Worm (Caenorhabditis elegans): Measurements from ENCODE around the gene F47C12.6.

DNA sequence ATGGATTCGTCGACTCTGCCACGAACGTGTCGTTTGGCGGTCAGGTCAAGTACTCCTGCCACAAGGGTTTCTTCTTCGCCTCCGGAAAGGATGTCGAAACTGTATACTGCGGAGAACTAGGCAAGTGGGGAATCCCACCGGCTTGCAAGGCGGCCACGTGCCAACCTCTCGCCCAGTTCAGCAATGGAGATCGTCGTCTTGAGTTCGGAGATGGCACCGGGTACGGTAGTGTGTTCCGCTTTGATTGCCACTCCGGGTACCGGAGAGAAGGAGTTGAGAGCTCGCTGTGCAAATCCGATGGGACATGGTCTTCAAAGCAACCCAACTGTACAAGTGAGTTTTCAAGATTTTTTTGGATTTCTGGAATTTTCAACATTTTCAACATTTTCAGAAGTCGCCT, 6.5 kb upstream of the F47C12.6 start:
- no peak for TF ChIP-seq ceh-88 (GFP tag; IDR thresholded peaks at IDR 0.05)
- no peak for TF ChIP-seq pqm-1 (tag; optimal IDR thresholded peaks at IDR 0.05)
- no peak for TF ChIP-seq pax-3 (tag; optimal IDR thresholded peaks at IDR 0.05)
- no peak for TF ChIP-seq dsc-1 (tag; optimal IDR thresholded peaks at IDR 0.05)
- no peak for TF ChIP-seq egl-27 (tag; optimal IDR thresholded peaks at IDR 0.05)
- TF ChIP-seq ama-1 (optimal IDR thresholded peaks at IDR 0.05), result no peak
- no peak for TF ChIP-seq egl-13 (tag; optimal IDR thresholded peaks at IDR 0.05)
- no peak for TF ChIP-seq unc-62 (GFP tag; optimal IDR thresholded peaks at IDR 0.05)
- TF ChIP-seq nhr-11 (tag; optimal IDR thresholded peaks at IDR 0.05), result no peak
- no peak for TF ChIP-seq mdl-1 (tag; optimal IDR thresholded peaks at IDR 0.05)
- TF ChIP-seq pag-3 (tag; optimal IDR thresholded peaks at IDR 0.05; ENCODE audit: borderline replicate concordance, insufficient read depth), result no peak
